Worm (Caenorhabditis elegans) whole organism, young adult: ENCODE measurements around the gene Y69H2.7.

Experiments used
- chd-7 ChIP-seq: sonication (generic microtip); optimal IDR thresholded peaks from 2 replicates; lab custom pipeline; 2016; ENCODE audit warnings: mild to moderate bottlenecking, missing genetic modification characterization, moderate library complexity, missing compliant biosample characterization
- mcd-1 ChIP-seq: fragments of 200-800 bp; sonication (Bioruptor generic); IDR thresholded peaks from 2 replicates; pipeline ENCODE4 v1.3.6; 2022; ENCODE audit warnings: missing genetic modification reagents, missing genetic modification characterization, missing compliant biosample characterization
- nfya-2 ChIP-seq: fragments of 200-800 bp; sonication (Bioruptor generic); IDR thresholded peaks from 2 replicates; pipeline ENCODE4 v1.3.6; 2022; ENCODE audit warnings: missing genetic modification reagents, missing genetic modification characterization, missing compliant biosample characterization
- rpc-1 ChIP-seq, 2 experiments: fragments of 150-350 bp in 1 of 2; sonication (generic microtip) in 1 of 2; optimal IDR thresholded peaks; 2 replicates each; lab custom pipeline; 2014 to 2018; ENCODE audit warnings: missing biosample characterization in 1 of 2, missing genetic modification characterization in 1 of 2, missing genetic modification reagents in 1 of 2, missing genotype in 1 of 2

- TF ChIP-seq chd-7 (tag; lab: Kevin White, UChicago) (no peak), nfya-2 (GFP tag; lab: Robert Waterston, UW) (no peak), rpc-1 (optimal IDR thresholded peaks at IDR 0.05; lab: Kevin White, UChicago) (no peak), rpc-1 (tag; optimal IDR thresholded peaks at IDR 0.05; lab: Kevin White, UChicago) (no peak), mcd-1 (GFP tag; lab: Robert Waterston, UW) (no peak)
Measured at ce11 chrV:18699326-18699725, 9.5 kb downstream of the Y69H2.7 start, which contains the start of gene nhr-241.
